Fruit fly (Drosophila melanogaster) S2 (cell line): ENCODE measurements around the gene KFase.

Experiments
- CG8478 ChIP-seq: fragments of >200 bp; optimal IDR thresholded peaks from 2 replicates; lab custom pipeline; 2018
- CTCF ChIP-seq, 2 experiments: fragments of >200 bp; optimal IDR thresholded peaks; 2 replicates each; lab custom pipeline; 2018

dm6 chr2L:6449753-6450152 is 38.8 kb downstream of the KFase start:
- no peak for TF ChIP-seq CTCF (optimal IDR thresholded peaks at IDR 0.05; lab: Kevin White, UChicago)
- no peak for TF ChIP-seq CG8478 (lab: Kevin White, UChicago)
